Worm (Caenorhabditis elegans) whole organism, L4 larva: ENCODE data around the gene F40C5.1.
A peak's percentile ranks its signal among the peaks of the same experiment; 100 is the strongest.
"Not testable (repeated sequence)": the region's sequence is repeated elsewhere in the genome, so short reads cannot be mapped to it uniquely, and the experiment has no call there.

Experiments used
- F10B5.3 ChIP-seq: sonication (generic microtip); optimal IDR thresholded peaks from 2 replicates; lab custom pipeline; 2016; ENCODE audit warnings: mild to moderate bottlenecking, missing genetic modification characterization, missing compliant biosample characterization
- F26F4.8 ChIP-seq: fragments of 200-800 bp; sonication (Bioruptor generic); conservative IDR thresholded peaks from 2 replicates; pipeline ENCODE4 v1.3.6; 2022; ENCODE audit warnings: missing genetic modification characterization, missing compliant biosample characterization
- T26A8.4 ChIP-seq: fragments of 200-800 bp; sonication (Bioruptor generic); IDR thresholded peaks from 2 replicates; pipeline ENCODE4 v1.3.6; 2022; ENCODE audit warnings: missing genetic modification characterization, missing compliant biosample characterization
- Y48G9A.11 ChIP-seq: fragments of 200-800 bp; sonication (Bioruptor generic); IDR thresholded peaks from 2 replicates; pipeline ENCODE4 v1.3.6; 2022; ENCODE audit warnings: missing genetic modification reagents, missing genetic modification characterization, missing compliant biosample characterization
- Y5F2A.4 ChIP-seq: fragments of 200-800 bp; sonication (Bioruptor generic); optimal IDR thresholded peaks from 2 replicates; lab custom pipeline; 2018; ENCODE audit warnings: mild to moderate bottlenecking, missing genetic modification characterization, missing compliant biosample characterization
- Y75B8A.6 ChIP-seq: fragments of 200-800 bp; sonication (Bioruptor generic); IDR thresholded peaks from 2 replicates; pipeline ENCODE4 v1.3.6; 2022; ENCODE audit warnings: missing genetic modification reagents, missing genetic modification characterization, missing compliant biosample characterization
- ZK546.5 ChIP-seq, 2 experiments: sonication (generic microtip); optimal IDR thresholded peaks; 2 replicates each; lab custom pipeline; 2017; ENCODE audit warnings: missing biosample characterization in 2 of 2, missing genetic modification characterization in 2 of 2
- aha-1 ChIP-seq: fragments of 150-350 bp; peaks from one replicate; lab custom pipeline; 2014; ENCODE audit warnings: missing biosample characterization, missing genetic modification characterization
- attf-4 ChIP-seq: sonication (generic microtip); optimal IDR thresholded peaks from 3 replicates; lab custom pipeline; 2017; ENCODE audit warnings: missing biosample characterization, missing genetic modification characterization
- ceh-32 ChIP-seq: sonication (generic microtip); optimal IDR thresholded peaks from 2 replicates; lab custom pipeline; 2016; ENCODE audit warnings: mild to moderate bottlenecking, missing genetic modification characterization, missing compliant biosample characterization; ENCODE audit not compliant: poor library complexity
- daf-16 ChIP-seq, 3 experiments: sonication (generic microtip); optimal IDR thresholded peaks; 2 replicates each; lab custom pipeline; 2016 to 2017; ENCODE audit warnings: missing genetic modification characterization in 3 of 3, missing genetic modification reagents in 3 of 3, mild to moderate bottlenecking in 2 of 3, missing compliant biosample characterization in 2 of 3, missing biosample characterization in 1 of 3, moderate library complexity in 1 of 3
- duxl-1 ChIP-seq: sonication (generic microtip); optimal IDR thresholded peaks from 2 replicates; lab custom pipeline; 2016; ENCODE audit warnings: mild to moderate bottlenecking, missing genetic modification characterization, moderate library complexity, missing compliant biosample characterization; ENCODE audit not compliant: poor library complexity
- gei-8 ChIP-seq: fragments of 200-800 bp; sonication (Bioruptor generic); optimal IDR thresholded peaks from 2 replicates; lab custom pipeline; 2018; ENCODE audit warnings: mild to moderate bottlenecking, missing genetic modification characterization, missing compliant biosample characterization
- hlh-30 ChIP-seq: sonication (generic microtip); optimal IDR thresholded peaks from 2 replicates; lab custom pipeline; 2017; ENCODE audit warnings: antibody characterized with exemption, mild to moderate bottlenecking, missing genetic modification characterization, missing compliant biosample characterization; ENCODE audit not compliant: insufficient read depth
- hmg-1.1 ChIP-seq: fragments of 200-800 bp; sonication (Bioruptor generic); IDR thresholded peaks from 2 replicates; pipeline ENCODE4 v1.3.6; 2022; ENCODE audit warnings: missing genetic modification reagents, missing genetic modification characterization, missing compliant biosample characterization
- lir-3 ChIP-seq: sonication (generic microtip); optimal IDR thresholded peaks from 2 replicates; lab custom pipeline; 2016; ENCODE audit warnings: mild to moderate bottlenecking, missing genetic modification characterization, missing compliant biosample characterization
- madf-5 ChIP-seq, 2 experiments: fragments of 200-800 bp; sonication (Bioruptor generic); IDR thresholded peaks; 2 replicates each; pipeline ENCODE4 v1.3.6; 2022; ENCODE audit warnings: missing compliant biosample characterization in 2 of 2, missing genetic modification characterization in 2 of 2
- mdl-1 ChIP-seq, 2 experiments: fragments of 150-350 bp in 1 of 2; sonication (generic microtip) in 1 of 2; optimal IDR thresholded peaks; 2 replicates each; lab custom pipeline; 2014 to 2017; ENCODE audit warnings: missing biosample characterization in 2 of 2, missing genetic modification characterization in 2 of 2
- mxl-2 ChIP-seq: fragments of 200-800 bp; sonication (Bioruptor generic); conservative IDR thresholded peaks from 2 replicates; pipeline ENCODE4 v1.3.6; 2022; ENCODE audit warnings: missing genetic modification reagents, missing genetic modification characterization, missing compliant biosample characterization
- mxl-3 ChIP-seq: fragments of 200-800 bp; sonication (Bioruptor generic); optimal IDR thresholded peaks from 2 replicates; lab custom pipeline; 2018; ENCODE audit warnings: mild to moderate bottlenecking, missing genetic modification characterization, missing compliant biosample characterization
- nhr-111 ChIP-seq: fragments of 200-800 bp; sonication (Bioruptor generic); optimal IDR thresholded peaks from 2 replicates; lab custom pipeline; 2018; ENCODE audit warnings: mild to moderate bottlenecking, missing genetic modification characterization, missing compliant biosample characterization
- nhr-6 ChIP-seq: fragments of 150-350 bp; optimal IDR thresholded peaks from 2 replicates; lab custom pipeline; 2014; ENCODE audit warnings: missing biosample characterization, missing genetic modification characterization
- rbr-2 ChIP-seq: sonication (generic microtip); optimal IDR thresholded peaks from 2 replicates; lab custom pipeline; 2016; ENCODE audit warnings: missing genotype, missing genetic modification characterization, missing compliant biosample characterization
- snpc-1.2 ChIP-seq: fragments of 200-800 bp; sonication (Bioruptor generic); IDR thresholded peaks from 2 replicates; pipeline ENCODE4 v1.3.6; 2022; ENCODE audit warnings: missing genetic modification reagents, missing genetic modification characterization, missing compliant biosample characterization
- spr-1 ChIP-seq: sonication (generic microtip); optimal IDR thresholded peaks from 2 replicates; lab custom pipeline; 2016; ENCODE audit warnings: mild to moderate bottlenecking, missing genetic modification characterization, missing compliant biosample characterization
- tag-97 ChIP-seq: fragments of 200-800 bp; sonication (Bioruptor generic); IDR thresholded peaks from 2 replicates; pipeline ENCODE4 v1.3.6; 2022; ENCODE audit warnings: missing genetic modification characterization, missing compliant biosample characterization
- unc-130 ChIP-seq: sonication (generic microtip); optimal IDR thresholded peaks from 2 replicates; lab custom pipeline; 2016; ENCODE audit warnings: missing genetic modification reagents, missing genetic modification characterization, missing compliant biosample characterization
- vab-7 ChIP-seq: fragments of 200-800 bp; sonication (Bioruptor generic); IDR thresholded peaks from 2 replicates; pipeline ENCODE4 v1.3.6; 2022; ENCODE audit warnings: missing genetic modification reagents, missing genetic modification characterization, missing compliant biosample characterization

F40C5.1 gene

ce11 chrV:3588223-3588622 is 15.7 kb downstream of the F40C5.1 start (continued):
- no peak for TF ChIP-seq Y5F2A.4 (GFP tag; lab: Kevin White, UChicago)
- peak; percentile 58; the same call in 1 of the 2 replicates for TF ChIP-seq vab-7 (GFP tag; lab: Robert Waterston, UW)
- peak; percentile 63 for TF ChIP-seq T26A8.4 (GFP tag; lab: Robert Waterston, UW)
- TF ChIP-seq hmg-1.1 (GFP tag; lab: Robert Waterston, UW): peak; percentile 44; the same call in 1 of the 2 replicates
- no peak for TF ChIP-seq gei-8 (GFP tag; lab: Kevin White, UChicago)
- TF ChIP-seq F26F4.8 (GFP tag; lab: Robert Waterston, UW): peak; percentile 48; the same call in 1 of the 2 replicates
- peak in 1 of 2 experiments; percentile 17 for TF ChIP-seq daf-16 (GFP tag; optimal IDR thresholded peaks at IDR 0.05; lab: Kevin White, UChicago)
- TF ChIP-seq daf-16 (tag; optimal IDR thresholded peaks at IDR 0.05; lab: Kevin White, UChicago): peak; percentile 45

DNA sequence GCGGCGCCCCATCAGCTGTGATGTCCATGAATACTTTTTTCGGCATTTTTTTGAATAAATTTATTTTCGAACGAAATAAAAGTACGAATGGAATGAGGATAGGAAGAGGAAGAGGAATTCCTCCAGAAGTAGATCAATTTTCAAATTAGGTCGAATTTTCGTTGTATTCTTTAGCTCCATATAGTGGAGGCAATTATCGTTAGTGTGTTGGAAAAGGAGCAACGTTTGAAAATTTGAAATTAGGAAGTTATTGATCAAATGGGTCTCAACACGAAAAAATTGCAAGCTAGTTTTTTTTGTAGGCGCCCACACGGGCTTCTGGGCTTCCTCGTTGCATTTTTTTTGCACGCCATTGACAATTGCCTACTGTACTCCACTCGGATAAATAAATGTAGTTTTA is 19.6 kb downstream of the F40C5.1 start, which contains the start of gene T22F3.12:
Gene T22F3.12 (minus strand): TSS at position 101 of the 400 bp plus-strand sequence.
- TF ChIP-seq mdl-1 (tag; optimal IDR thresholded peaks at IDR 0.05; lab: Kevin White, UChicago) (no peak), hmg-1.1 (GFP tag; lab: Robert Waterston, UW) (no peak), madf-5 (GFP tag; IDR thresholded peaks at IDR 0.05; lab: Robert Waterston, UW) (no peak), ceh-32 (tag; lab: Kevin White, UChicago) (no peak), hlh-30 (tag; lab: Kevin White, UChicago) (no peak), nhr-111 (GFP tag; lab: Kevin White, UChicago) (no peak), lir-3 (tag; lab: Kevin White, UChicago) (no peak)

DNA sequence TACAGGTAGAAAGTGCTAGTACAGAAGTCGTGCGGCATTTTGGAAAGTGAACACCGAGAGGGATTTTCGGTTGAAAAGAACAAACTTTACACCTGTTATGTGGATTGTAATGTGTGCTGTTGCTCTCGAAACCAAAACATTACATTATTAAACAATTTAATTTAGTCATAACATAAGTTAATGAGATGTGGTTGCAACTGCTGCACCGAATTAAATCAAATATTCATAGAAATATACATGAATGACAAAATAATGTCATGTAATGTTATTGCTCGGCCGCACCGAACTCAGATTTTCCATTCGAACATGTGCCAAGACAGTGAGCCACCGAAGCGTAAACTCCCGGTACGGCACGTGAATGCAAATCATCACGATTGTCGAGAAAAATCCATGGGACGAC is 22.4 kb downstream of the F40C5.1 start, which contains the start of gene srh-213:
Gene srh-213 (minus strand): TSS at position 101 of the 400 bp plus-strand sequence.
- TF ChIP-seq Y75B8A.6: no peak
- peak; percentile 84 for TF ChIP-seq aha-1 (tag; lab: Kevin White, UChicago)

DNA sequence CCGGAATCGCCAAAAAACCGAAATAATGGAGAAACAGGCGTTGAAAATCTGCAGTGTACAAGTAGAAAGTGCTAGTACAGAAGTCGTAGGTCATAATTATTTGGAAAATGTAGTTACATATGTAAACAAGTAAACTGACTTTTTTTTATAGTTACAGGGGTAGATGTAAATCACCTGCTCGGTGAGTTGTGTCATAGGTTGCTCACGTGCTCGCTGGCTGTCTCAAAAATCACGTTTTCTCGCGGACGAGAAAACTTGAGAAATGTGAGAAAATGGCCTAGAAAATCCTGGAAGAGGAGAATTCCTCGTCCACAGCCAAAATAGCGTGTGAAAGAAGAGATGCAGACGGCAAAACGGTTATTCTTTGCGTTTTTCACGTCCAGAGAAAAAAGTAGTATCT is 24.5 kb downstream of the F40C5.1 start, which contains the start of gene srh-212:
Gene srh-212 (minus strand): TSS at position 101 of the 400 bp plus-strand sequence.
- not testable (repeated sequence) for TF ChIP-seq duxl-1 (tag; lab: Kevin White, UChicago); daf-16 (GFP tag; optimal IDR thresholded peaks at IDR 0.05; lab: Kevin White, UChicago); daf-16 (tag; optimal IDR thresholded peaks at IDR 0.05; lab: Kevin White, UChicago); ZK546.5 (tag; optimal IDR thresholded peaks at IDR 0.05; lab: Kevin White, UChicago)

DNA sequence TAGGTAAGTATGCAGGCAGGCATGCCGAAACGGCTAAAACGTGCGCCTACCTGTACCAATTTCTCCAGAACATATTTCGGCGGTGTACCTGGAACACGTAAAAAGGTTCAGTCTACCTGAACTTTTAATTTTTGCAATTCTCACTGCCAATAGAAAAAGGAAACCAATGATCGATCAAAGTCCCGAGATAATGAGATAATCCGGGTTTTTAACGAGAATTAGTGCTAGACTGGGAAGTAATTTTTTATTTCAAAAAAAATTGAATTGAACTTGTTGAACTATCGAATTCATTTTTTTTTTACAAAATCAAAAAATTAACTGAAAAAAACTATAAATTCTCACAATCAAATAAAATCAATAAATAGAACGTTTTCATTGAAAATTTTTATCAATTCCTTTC is 28.1 kb downstream of the F40C5.1 start, which contains the start of gene T22F3.7:
Gene T22F3.7 (minus strand): TSS at position 101 of the 400 bp plus-strand sequence.
- TF ChIP-seq hlh-30 (tag; lab: Kevin White, UChicago): no peak
- no peak for TF ChIP-seq mxl-2 (GFP tag; lab: Robert Waterston, UW)
- no peak for TF ChIP-seq unc-130 (GFP tag; lab: Kevin White, UChicago)
- no peak for TF ChIP-seq Y48G9A.11
- TF ChIP-seq F10B5.3: no peak
- TF ChIP-seq lir-3 (tag; lab: Kevin White, UChicago): no peak

DNA sequence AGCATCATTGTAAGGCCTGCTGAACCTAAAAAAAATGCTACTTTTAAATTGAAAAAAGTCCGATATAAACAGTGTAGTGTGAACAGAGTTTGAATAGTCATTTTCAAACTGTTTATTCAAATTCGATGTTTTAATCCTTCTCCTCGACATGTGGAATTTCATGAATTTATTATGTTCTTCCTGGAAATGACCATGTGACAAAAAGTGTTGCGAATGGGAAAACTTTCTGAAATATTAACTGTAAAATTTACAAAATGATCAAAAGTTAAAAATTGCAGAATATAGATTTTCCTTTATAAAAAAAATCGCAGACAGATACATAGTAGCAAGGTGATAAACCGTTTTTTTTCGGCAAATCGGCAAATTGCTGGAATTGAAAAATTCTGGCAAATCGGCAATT is 32.8 kb downstream of the F40C5.1 start, which contains the start of gene T22F3.8:
Gene T22F3.8 (minus strand): TSS at position 101 of the 400 bp plus-strand sequence.
- no peak for TF ChIP-seq Y75B8A.6
- TF ChIP-seq attf-4 (tag; lab: Kevin White, UChicago): no peak
- TF ChIP-seq nhr-6: no peak
- no peak for TF ChIP-seq snpc-1.2 (GFP tag; lab: Robert Waterston, UW)
- no peak for TF ChIP-seq mxl-3
- TF ChIP-seq rbr-2 (tag; lab: Kevin White, UChicago): no peak
- TF ChIP-seq tag-97 (GFP tag; lab: Robert Waterston, UW): no peak
- no peak for TF ChIP-seq spr-1
